Worm (Caenorhabditis elegans) whole organism, L2 larva: ENCODE measurements around the gene F07G11.4.
"Not testable (repeated sequence)": the region's sequence is repeated elsewhere in the genome, so short reads cannot be mapped to it uniquely, and the experiment has no call there.

Source experiments
- R02D3.7 ChIP-seq: fragments of 150-350 bp; optimal IDR thresholded peaks from 2 replicates; lab custom pipeline; 2014; ENCODE audit warnings: missing biosample characterization, missing genetic modification characterization
- blmp-1 ChIP-seq: sonication (generic microtip); optimal IDR thresholded peaks from 2 replicates; lab custom pipeline; 2017; ENCODE audit warnings: missing genetic modification characterization, mild to moderate bottlenecking, missing compliant biosample characterization, antibody characterized with exemption, moderate library complexity; ENCODE audit not compliant: insufficient read depth
- ceh-82 ChIP-seq: fragments of 150-350 bp; optimal IDR thresholded peaks from 2 replicates; lab custom pipeline; 2014; ENCODE audit warnings: missing biosample characterization, missing genetic modification characterization
- lin-11 ChIP-seq: fragments of 150-350 bp; sonication (generic microtip); optimal IDR thresholded peaks from 2 replicates; lab custom pipeline; 2014; ENCODE audit warnings: missing biosample characterization, missing genetic modification characterization, inconsistent platforms, mixed read lengths
- nhr-6 ChIP-seq: fragments of 150-350 bp; optimal IDR thresholded peaks from 2 replicates; lab custom pipeline; 2014; ENCODE audit warnings: missing biosample characterization, missing genetic modification characterization
- peb-1 ChIP-seq: fragments of 150-350 bp; optimal IDR thresholded peaks from 2 replicates; lab custom pipeline; 2014; ENCODE audit warnings: missing biosample characterization, missing genetic modification characterization
- ztf-11 ChIP-seq: sonication (generic microtip); optimal IDR thresholded peaks from 2 replicates; lab custom pipeline; 2017; ENCODE audit warnings: missing biosample characterization, missing genetic modification characterization

ce11 chrV:7304506-7304905 lies 9.3 kb upstream of the F07G11.4 start, which contains the start of gene F07G11.2:
- TF ChIP-seq ceh-82 (tag; lab: Kevin White, UChicago); blmp-1 (tag; lab: Kevin White, UChicago); ztf-11 (tag; lab: Kevin White, UChicago); R02D3.7; peb-1 (tag; lab: Kevin White, UChicago); lin-11 (tag; lab: Kevin White, UChicago); nhr-6 (tag; lab: Kevin White, UChicago): not testable (repeated sequence)
